Worm (Caenorhabditis elegans) whole organism, early embryonic: ENCODE results near the gene daf-11.

ENCODE experiments used
- B0310.2 ChIP-seq: sonication (generic microtip); optimal IDR thresholded peaks from 2 replicates; lab custom pipeline; 2016; ENCODE audit warnings: mild to moderate bottlenecking, missing genetic modification characterization, missing compliant biosample characterization
- F13C5.2 ChIP-seq: sonication (generic microtip); optimal IDR thresholded peaks from 2 replicates; lab custom pipeline; 2017; ENCODE audit warnings: mild to moderate bottlenecking, missing genetic modification characterization, inconsistent platforms, missing compliant biosample characterization
- aly-1 ChIP-seq: sonication (generic microtip); optimal IDR thresholded peaks from 2 replicates; lab custom pipeline; 2016; ENCODE audit warnings: missing genetic modification characterization, missing compliant biosample characterization
- ama-1 ChIP-seq: fragments of 150-350 bp; optimal IDR thresholded peaks from 2 replicates; lab custom pipeline; 2014
- ceh-13 ChIP-seq: fragments of 200-800 bp; sonication (Bioruptor generic); optimal IDR thresholded peaks from 2 replicates; lab custom pipeline; 2018; ENCODE audit warnings: mild to moderate bottlenecking, missing genetic modification characterization, missing compliant biosample characterization
- ceh-36 ChIP-seq: sonication (generic microtip); optimal IDR thresholded peaks from 2 replicates; lab custom pipeline; 2016; ENCODE audit warnings: missing genetic modification characterization, inconsistent platforms, missing compliant biosample characterization
- ets-7 ChIP-seq: sonication (generic microtip); optimal IDR thresholded peaks from 2 replicates; lab custom pipeline; 2016; ENCODE audit warnings: missing genotype, missing genetic modification characterization, missing compliant biosample characterization
- flt-1 ChIP-seq: fragments of 200-800 bp; sonication (Bioruptor generic); IDR thresholded peaks from 2 replicates; pipeline ENCODE4 v1.3.6; 2022; ENCODE audit warnings: missing genetic modification characterization, missing compliant biosample characterization
- hmbx-1 ChIP-seq: sonication (generic microtip); optimal IDR thresholded peaks from 2 replicates; lab custom pipeline; 2016; ENCODE audit warnings: mild to moderate bottlenecking, missing genetic modification characterization, missing compliant biosample characterization
- hmg-4 ChIP-seq: fragments of 200-800 bp; sonication (Bioruptor generic); optimal IDR thresholded peaks from 2 replicates; lab custom pipeline; 2018; ENCODE audit warnings: mild to moderate bottlenecking, missing genetic modification characterization, missing compliant biosample characterization
- hnd-1 ChIP-seq: sonication (generic microtip); optimal IDR thresholded peaks from 2 replicates; lab custom pipeline; 2016; ENCODE audit warnings: missing genetic modification characterization, missing compliant biosample characterization
- pes-1 ChIP-seq: fragments of 200-800 bp; sonication (Bioruptor generic); IDR thresholded peaks from 2 replicates; pipeline ENCODE4 v1.3.6; 2022; ENCODE audit warnings: missing genetic modification reagents, missing genetic modification characterization, missing compliant biosample characterization
- scrt-1 ChIP-seq: fragments of 200-800 bp; sonication (Bioruptor generic); IDR thresholded peaks from 2 replicates; pipeline ENCODE4 v1.3.6; 2022; ENCODE audit warnings: missing genetic modification characterization, missing compliant biosample characterization
- sea-1 ChIP-seq: fragments of 200-800 bp; sonication (Bioruptor generic); conservative IDR thresholded peaks from 2 replicates; pipeline ENCODE4 v1.3.6; 2022; ENCODE audit warnings: missing genetic modification characterization, missing compliant biosample characterization
- tbx-11 ChIP-seq: fragments of 200-800 bp; sonication (Bioruptor generic); IDR thresholded peaks from 2 replicates; pipeline ENCODE4 v1.3.6; 2022; ENCODE audit warnings: missing genetic modification characterization, missing compliant biosample characterization
- tbx-37 ChIP-seq: fragments of 200-800 bp; sonication (Bioruptor generic); conservative IDR thresholded peaks from 2 replicates; pipeline ENCODE4 v1.3.6; 2022; ENCODE audit warnings: missing genetic modification reagents, missing genetic modification characterization, missing compliant biosample characterization
- tra-4 ChIP-seq: sonication (generic microtip); optimal IDR thresholded peaks from 2 replicates; lab custom pipeline; 2017; ENCODE audit warnings: missing genetic modification characterization, missing compliant biosample characterization

daf-11 gene

ce11 chrV:11725971-11726370, at the start of gene daf-11:
Gene daf-11 (minus strand): TSS chrV:11726071.
- TF ChIP-seq ets-7 (tag; lab: Kevin White, UChicago) (no peak), ceh-13 (GFP tag; lab: Kevin White, UChicago) (no peak), ama-1 (no peak), tbx-37 (GFP tag; lab: Robert Waterston, UW) (no peak), sea-1 (GFP tag; lab: Robert Waterston, UW) (no peak), B0310.2 (tag; lab: Kevin White, UChicago) (no peak), hnd-1 (no peak), F13C5.2 (no peak), aly-1 (tag; lab: Kevin White, UChicago) (no peak), hmg-4 (no peak), hmbx-1 (tag; lab: Kevin White, UChicago) (no peak), tra-4 (no peak), scrt-1 (GFP tag; lab: Robert Waterston, UW) (no peak), ceh-36 (no peak)

DNA sequence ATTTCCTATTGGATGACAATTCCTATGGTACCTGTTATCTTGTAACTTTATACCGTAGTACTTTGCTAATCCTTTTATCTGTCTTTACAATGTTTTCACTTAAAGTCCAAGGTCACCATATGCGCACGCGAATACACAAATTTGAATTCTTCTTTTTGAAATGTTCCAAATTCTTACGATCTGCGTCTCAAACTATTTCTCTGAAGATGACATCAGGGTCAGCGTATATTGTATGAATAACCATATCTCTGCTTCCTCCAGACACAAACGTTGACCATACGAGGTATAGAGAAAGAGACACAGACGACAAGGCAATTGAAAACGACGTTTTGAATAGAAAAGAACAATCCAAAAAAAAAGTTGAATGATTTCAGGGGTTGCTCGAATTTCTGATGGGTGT, 48.1 kb upstream of the daf-11 start:
- no peak for TF ChIP-seq flt-1 (GFP tag; lab: Robert Waterston, UW)

DNA sequence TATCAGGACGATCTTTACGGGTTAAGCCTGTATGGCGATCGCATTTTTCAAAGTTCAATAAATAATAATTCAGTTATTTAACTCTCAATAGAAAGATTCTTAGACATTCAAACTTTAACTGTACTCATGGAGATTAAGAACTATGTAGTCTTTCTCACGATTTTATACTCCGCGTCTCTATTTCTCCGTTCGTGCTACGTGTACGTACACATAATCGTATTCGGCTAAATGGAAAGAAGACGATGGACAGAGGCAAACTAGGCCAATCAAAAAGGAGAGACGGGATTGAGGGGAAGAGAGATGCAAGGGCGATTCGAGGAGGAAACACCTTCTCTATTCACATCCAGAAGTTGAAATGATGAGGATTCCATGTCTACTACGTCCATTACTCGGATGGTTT, 47.5 kb upstream of the daf-11 start, which contains the start of gene bus-18:
bus-18 (plus strand) TSS at position 301 of the 400 bp plus-strand sequence.
- no peak for TF ChIP-seq ets-7 (tag; lab: Kevin White, UChicago)
- TF ChIP-seq B0310.2 (tag; lab: Kevin White, UChicago), result no peak
- TF ChIP-seq tra-4, result no peak
- no peak for TF ChIP-seq aly-1 (tag; lab: Kevin White, UChicago)
- no peak for TF ChIP-seq hmg-4
- no peak for TF ChIP-seq ceh-36
- no peak for TF ChIP-seq pes-1 (GFP tag; lab: Robert Waterston, UW)
- TF ChIP-seq sea-1 (GFP tag; lab: Robert Waterston, UW), result no peak

- no peak for TF ChIP-seq hnd-1
- TF ChIP-seq ceh-13 (GFP tag; lab: Kevin White, UChicago), result no peak
- TF ChIP-seq tbx-37 (GFP tag; lab: Robert Waterston, UW), result no peak
- TF ChIP-seq pes-1 (GFP tag; lab: Robert Waterston, UW), result no peak
- TF ChIP-seq scrt-1 (GFP tag; lab: Robert Waterston, UW), result no peak
- TF ChIP-seq aly-1 (tag; lab: Kevin White, UChicago), result peak; percentile 45
- TF ChIP-seq hmg-4, result no peak
- no peak for TF ChIP-seq tbx-11 (GFP tag; lab: Robert Waterston, UW)
- no peak for TF ChIP-seq F13C5.2
- TF ChIP-seq ama-1, result peak; percentile 19
- no peak for TF ChIP-seq flt-1 (GFP tag; lab: Robert Waterston, UW)
- TF ChIP-seq ets-7 (tag; lab: Kevin White, UChicago), result no peak
- no peak for TF ChIP-seq sea-1 (GFP tag; lab: Robert Waterston, UW)
- no peak for TF ChIP-seq hmbx-1 (tag; lab: Kevin White, UChicago)
- TF ChIP-seq ceh-36, result peak; percentile 38
These were observed 44.2 kb upstream of the daf-11 start, which contains the start of gene F55A11.4 for ce11 chrV:11770053-11770517. Gene F55A11.4 (plus strand): TSS chrV:11770467.

DNA sequence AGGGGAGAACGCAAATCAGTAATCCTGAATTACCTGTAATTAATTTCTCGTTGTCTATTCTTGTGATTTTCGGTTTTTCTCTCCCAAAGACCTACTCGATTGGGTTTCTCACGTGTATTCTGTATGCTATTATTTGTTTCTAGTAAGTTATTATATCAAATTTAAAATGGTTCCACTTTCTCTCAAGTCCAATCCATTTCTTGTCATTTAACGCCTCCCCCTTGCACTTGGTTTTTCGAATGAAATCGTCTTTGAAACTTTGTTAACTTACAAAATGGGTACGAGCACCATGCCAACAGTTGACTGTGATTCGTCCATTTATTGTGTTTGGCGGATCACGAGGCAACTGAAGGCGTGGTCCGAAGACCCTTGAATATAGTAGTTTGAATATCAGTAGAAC, 43.8 kb upstream of the daf-11 start:
- no peak for TF ChIP-seq F13C5.2
- no peak for TF ChIP-seq ceh-13 (GFP tag; lab: Kevin White, UChicago)
- TF ChIP-seq hnd-1, result no peak
- no peak for TF ChIP-seq tbx-11 (GFP tag; lab: Robert Waterston, UW)
- TF ChIP-seq hmg-4, result no peak
- no peak for TF ChIP-seq ama-1
- no peak for TF ChIP-seq ets-7 (tag; lab: Kevin White, UChicago)

DNA sequence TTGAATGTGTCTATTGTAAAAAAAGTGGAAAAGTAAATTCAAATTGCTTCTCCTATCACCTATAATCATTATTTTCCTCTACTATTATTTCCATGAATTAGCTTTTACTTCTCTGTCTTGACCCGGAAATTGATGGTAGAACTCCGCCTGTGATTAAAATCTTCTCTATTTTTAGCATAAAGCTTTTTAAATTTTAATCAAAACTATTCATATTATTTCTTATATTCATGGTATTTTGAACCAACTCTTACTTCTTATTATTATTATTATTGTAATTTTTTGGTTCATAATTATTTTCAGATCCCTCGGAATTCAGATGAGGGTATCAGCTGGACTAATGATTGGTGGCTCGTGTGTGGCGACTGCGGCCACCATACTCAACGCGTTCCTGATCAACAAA, 41.2 kb upstream of the daf-11 start, which contains the start of gene sel-11:
sel-11 (plus strand) TSS at position 301 of the 400 bp plus-strand sequence.
- TF ChIP-seq ama-1, result no peak
- no peak for TF ChIP-seq ceh-13 (GFP tag; lab: Kevin White, UChicago)
- no peak for TF ChIP-seq hnd-1
- no peak for TF ChIP-seq tbx-37 (GFP tag; lab: Robert Waterston, UW)
- no peak for TF ChIP-seq flt-1 (GFP tag; lab: Robert Waterston, UW)
- TF ChIP-seq tra-4, result no peak
- no peak for TF ChIP-seq sea-1 (GFP tag; lab: Robert Waterston, UW)
- no peak for TF ChIP-seq hmg-4
- TF ChIP-seq pes-1 (GFP tag; lab: Robert Waterston, UW), result no peak
- TF ChIP-seq B0310.2 (tag; lab: Kevin White, UChicago), result no peak
- TF ChIP-seq ets-7 (tag; lab: Kevin White, UChicago), result no peak
- no peak for TF ChIP-seq aly-1 (tag; lab: Kevin White, UChicago)
- TF ChIP-seq tbx-11 (GFP tag; lab: Robert Waterston, UW), result no peak
- no peak for TF ChIP-seq hmbx-1 (tag; lab: Kevin White, UChicago)

ce11 chrV:11764373-11764954, 38.6 kb upstream of the daf-11 start, which contains the start of the genes F55A11.1 and syx-5:
Gene F55A11.1 (minus strand): TSS chrV:11764385.
Gene syx-5 (plus strand): TSS chrV:11764904.
- TF ChIP-seq hnd-1, result no peak
- TF ChIP-seq pes-1 (GFP tag; lab: Robert Waterston, UW), result no peak
- peak; percentile 64 for TF ChIP-seq F13C5.2

DNA sequence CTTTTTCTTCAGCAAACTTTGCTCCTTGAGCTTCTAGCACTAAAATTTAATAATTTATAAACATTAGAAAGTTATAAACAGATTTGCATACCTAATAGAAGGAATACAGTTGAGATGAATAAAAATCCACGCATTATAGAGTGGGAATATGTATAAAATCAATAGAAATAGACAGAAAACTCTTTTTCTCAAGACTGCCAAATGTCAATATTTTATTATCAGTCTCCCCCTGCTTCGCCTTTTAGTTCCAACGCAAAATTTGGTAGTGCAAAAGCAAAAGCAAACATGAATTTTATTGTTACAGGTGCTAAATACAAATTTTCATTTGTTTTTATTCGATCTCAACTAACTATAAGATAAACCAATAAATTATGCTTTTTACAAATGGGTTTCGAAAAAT, 37.0 kb upstream of the daf-11 start, which contains the start of gene T04F3.4:
T04F3.4 (minus strand) TSS at position 187 of the 400 bp plus-strand sequence.
- TF ChIP-seq B0310.2 (tag; lab: Kevin White, UChicago) (no peak), tbx-37 (GFP tag; lab: Robert Waterston, UW) (no peak), scrt-1 (GFP tag; lab: Robert Waterston, UW) (no peak), ets-7 (tag; lab: Kevin White, UChicago) (no peak), sea-1 (GFP tag; lab: Robert Waterston, UW) (no peak)
